Fruit fly (Drosophila melanogaster): ENCODE measurements around the gene kmr.

kmr gene

DNA sequence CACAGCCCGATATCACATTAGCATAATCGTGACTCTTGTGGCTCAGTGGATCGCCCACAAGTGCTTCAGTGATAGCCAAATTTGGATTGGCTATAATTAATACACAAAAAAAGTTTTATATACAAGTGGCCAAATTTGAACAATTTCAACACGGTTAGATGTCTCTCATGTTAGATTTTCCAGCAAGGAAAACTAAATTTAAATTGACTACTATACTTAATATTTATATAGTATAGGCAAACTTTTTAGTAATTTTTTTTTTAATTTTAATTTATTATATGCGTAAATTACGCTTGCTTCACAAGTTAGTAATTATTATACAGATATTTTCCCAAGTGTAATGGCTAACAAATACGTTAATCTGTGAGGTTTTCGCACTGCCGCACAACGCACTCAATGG is 50.0 kb downstream of the kmr start (continued):
- TF ChIP-seq CG1647 (GFP tag; optimal IDR thresholded peaks at IDR 0.05), result no peak
- TF ChIP-seq gem (tag; optimal IDR thresholded peaks at IDR 0.05), result peak; percentile 56
- TF ChIP-seq E2f1 (GFP tag; IDR thresholded peaks at IDR 0.05), result no peak
- TF ChIP-seq crp (GFP tag; optimal IDR thresholded peaks at IDR 0.05), result no peak
- TF ChIP-seq CG13296 (GFP tag; optimal IDR thresholded peaks at IDR 0.05), result peak; percentile 9
- peak; percentile 14 for TF ChIP-seq PHDP (tag; optimal IDR thresholded peaks at IDR 0.05)
- peak; percentile 21 for TF ChIP-seq dmrt99B (tag; optimal IDR thresholded peaks at IDR 0.05)
- TF ChIP-seq CG5180 (GFP tag; optimal IDR thresholded peaks at IDR 0.05), result no peak
- TF ChIP-seq wor (GFP tag; IDR thresholded peaks at IDR 0.05), result no peak
- TF ChIP-seq CG30403 (GFP tag; optimal IDR thresholded peaks at IDR 0.05), result peak; percentile 3
- TF ChIP-seq CG32532 (GFP tag; IDR thresholded peaks at IDR 0.05), result no peak
- TF ChIP-seq CG43689 (GFP tag; IDR thresholded peaks at IDR 0.05), result no peak
- TF ChIP-seq ewg (GFP tag; optimal IDR thresholded peaks at IDR 0.05), result no peak
- TF ChIP-seq lov (optimal IDR thresholded peaks at IDR 0.05), result no peak
- TF ChIP-seq lov (GFP tag; IDR thresholded peaks at IDR 0.05), result no peak
- no peak for TF ChIP-seq Neu2 (GFP tag; optimal IDR thresholded peaks at IDR 0.05; ENCODE audit: borderline replicate concordance)
- TF ChIP-seq ems (GFP tag; optimal IDR thresholded peaks at IDR 0.05), result no peak
- peak; percentile 31; the same call in 2 of the 3 replicates for TF ChIP-seq row (GFP tag; IDR thresholded peaks at IDR 0.05)
- TF ChIP-seq CG2120 (GFP tag; optimal IDR thresholded peaks at IDR 0.05), result no peak
- peak; percentile 9 for TF ChIP-seq Sox100B (GFP tag; optimal IDR thresholded peaks at IDR 0.05)
- no peak for TF ChIP-seq Ets65A (GFP tag)
- no peak for TF ChIP-seq Hmx (GFP tag; optimal IDR thresholded peaks at IDR 0.05)
- no peak for TF ChIP-seq CG9437 (GFP tag; optimal IDR thresholded peaks at IDR 0.05)
- TF ChIP-seq CG30431 (GFP tag; optimal IDR thresholded peaks at IDR 0.05), result no peak
- TF ChIP-seq CG4617 (GFP tag; optimal IDR thresholded peaks at IDR 0.05; ENCODE audit: borderline replicate concordance), result no peak
- TF ChIP-seq ranshi (GFP tag; IDR thresholded peaks at IDR 0.05), result 0 out of 2 replicates have a peak, but pooled peaks have one; percentile 14
- TF ChIP-seq CG1602 (GFP tag; optimal IDR thresholded peaks at IDR 0.05), result no peak
- no peak for TF ChIP-seq trh (GFP tag; optimal IDR thresholded peaks at IDR 0.05)
- peak; percentile 65 for TF ChIP-seq Med (GFP tag)
- no peak for TF ChIP-seq scrt (GFP tag; optimal IDR thresholded peaks at IDR 0.05)
- TF ChIP-seq Trl (optimal IDR thresholded peaks at IDR 0.05), result no peak
- TF ChIP-seq Trl (GFP tag; optimal IDR thresholded peaks at IDR 0.05), result no peak
- TF ChIP-seq ham (GFP tag; IDR thresholded peaks at IDR 0.05), result no peak
- no peak for TF ChIP-seq CG4707 (GFP tag; optimal IDR thresholded peaks at IDR 0.05)
- no peak for TF ChIP-seq Asciz (GFP tag; optimal IDR thresholded peaks at IDR 0.05)
- no peak for TF ChIP-seq Mrtf (GFP tag; IDR thresholded peaks at IDR 0.05)
- TF ChIP-seq pros (GFP tag; optimal IDR thresholded peaks at IDR 0.05), result no peak
- TF ChIP-seq lab (GFP tag; optimal IDR thresholded peaks at IDR 0.05), result peak; percentile 4
- no peak for TF ChIP-seq Stat92E (GFP tag; optimal IDR thresholded peaks at IDR 0.05)
- TF ChIP-seq ssp (GFP tag; IDR thresholded peaks at IDR 0.05), result no peak
- TF ChIP-seq CG17568 (GFP tag; optimal IDR thresholded peaks at IDR 0.05), result no peak
- no peak for TF ChIP-seq CG18011 (GFP tag; optimal IDR thresholded peaks at IDR 0.05)
- no peak for TF ChIP-seq nom (GFP tag; optimal IDR thresholded peaks at IDR 0.05)
- TF ChIP-seq CG5245 (GFP tag; optimal IDR thresholded peaks at IDR 0.05), result no peak
- TF ChIP-seq kay (GFP tag; optimal IDR thresholded peaks at IDR 0.05), result no peak
- no peak for TF ChIP-seq CG18764 (GFP tag; optimal IDR thresholded peaks at IDR 0.05)
- TF ChIP-seq CG3995 (GFP tag; optimal IDR thresholded peaks at IDR 0.05), result peak; percentile 27
- peak; percentile 24 for TF ChIP-seq CG3281 (GFP tag; optimal IDR thresholded peaks at IDR 0.05)
- no peak for TF ChIP-seq Awh (GFP tag; IDR thresholded peaks at IDR 0.05)
- no peak for TF ChIP-seq CG2202 (tag; optimal IDR thresholded peaks at IDR 0.05)
- no peak for TF ChIP-seq CG1603 (tag; optimal IDR thresholded peaks at IDR 0.05)
- no peak for TF ChIP-seq Atf-2 (GFP tag; optimal IDR thresholded peaks at IDR 0.05)
